Worm (Caenorhabditis elegans) whole organism, early embryonic: ENCODE measurements around the gene B0244.16.

Source experiments
- B0310.2 ChIP-seq: sonication (generic microtip); optimal IDR thresholded peaks from 2 replicates; lab custom pipeline; 2016; ENCODE audit warnings: mild to moderate bottlenecking, missing genetic modification characterization, missing compliant biosample characterization
- F13C5.2 ChIP-seq: sonication (generic microtip); optimal IDR thresholded peaks from 2 replicates; lab custom pipeline; 2017; ENCODE audit warnings: mild to moderate bottlenecking, missing genetic modification characterization, inconsistent platforms, missing compliant biosample characterization
- aly-1 ChIP-seq: sonication (generic microtip); optimal IDR thresholded peaks from 2 replicates; lab custom pipeline; 2016; ENCODE audit warnings: missing genetic modification characterization, missing compliant biosample characterization
- ama-1 ChIP-seq: fragments of 150-350 bp; optimal IDR thresholded peaks from 2 replicates; lab custom pipeline; 2014
- ceh-13 ChIP-seq: fragments of 200-800 bp; sonication (Bioruptor generic); optimal IDR thresholded peaks from 2 replicates; lab custom pipeline; 2018; ENCODE audit warnings: mild to moderate bottlenecking, missing genetic modification characterization, missing compliant biosample characterization
- ceh-36 ChIP-seq: sonication (generic microtip); optimal IDR thresholded peaks from 2 replicates; lab custom pipeline; 2016; ENCODE audit warnings: missing genetic modification characterization, inconsistent platforms, missing compliant biosample characterization
- ets-7 ChIP-seq: sonication (generic microtip); optimal IDR thresholded peaks from 2 replicates; lab custom pipeline; 2016; ENCODE audit warnings: missing genotype, missing genetic modification characterization, missing compliant biosample characterization
- flt-1 ChIP-seq: fragments of 200-800 bp; sonication (Bioruptor generic); IDR thresholded peaks from 2 replicates; pipeline ENCODE4 v1.3.6; 2022; ENCODE audit warnings: missing genetic modification characterization, missing compliant biosample characterization
- hmbx-1 ChIP-seq: sonication (generic microtip); optimal IDR thresholded peaks from 2 replicates; lab custom pipeline; 2016; ENCODE audit warnings: mild to moderate bottlenecking, missing genetic modification characterization, missing compliant biosample characterization
- hmg-4 ChIP-seq: fragments of 200-800 bp; sonication (Bioruptor generic); optimal IDR thresholded peaks from 2 replicates; lab custom pipeline; 2018; ENCODE audit warnings: mild to moderate bottlenecking, missing genetic modification characterization, missing compliant biosample characterization
- hnd-1 ChIP-seq: sonication (generic microtip); optimal IDR thresholded peaks from 2 replicates; lab custom pipeline; 2016; ENCODE audit warnings: missing genetic modification characterization, missing compliant biosample characterization
- pes-1 ChIP-seq: fragments of 200-800 bp; sonication (Bioruptor generic); IDR thresholded peaks from 2 replicates; pipeline ENCODE4 v1.3.6; 2022; ENCODE audit warnings: missing genetic modification reagents, missing genetic modification characterization, missing compliant biosample characterization
- scrt-1 ChIP-seq: fragments of 200-800 bp; sonication (Bioruptor generic); IDR thresholded peaks from 2 replicates; pipeline ENCODE4 v1.3.6; 2022; ENCODE audit warnings: missing genetic modification characterization, missing compliant biosample characterization
- sea-1 ChIP-seq: fragments of 200-800 bp; sonication (Bioruptor generic); conservative IDR thresholded peaks from 2 replicates; pipeline ENCODE4 v1.3.6; 2022; ENCODE audit warnings: missing genetic modification characterization, missing compliant biosample characterization
- tbx-11 ChIP-seq: fragments of 200-800 bp; sonication (Bioruptor generic); IDR thresholded peaks from 2 replicates; pipeline ENCODE4 v1.3.6; 2022; ENCODE audit warnings: missing genetic modification characterization, missing compliant biosample characterization
- tbx-37 ChIP-seq: fragments of 200-800 bp; sonication (Bioruptor generic); conservative IDR thresholded peaks from 2 replicates; pipeline ENCODE4 v1.3.6; 2022; ENCODE audit warnings: missing genetic modification reagents, missing genetic modification characterization, missing compliant biosample characterization
- tra-4 ChIP-seq: sonication (generic microtip); optimal IDR thresholded peaks from 2 replicates; lab custom pipeline; 2017; ENCODE audit warnings: missing genetic modification characterization, missing compliant biosample characterization

Gene B0244.16

DNA sequence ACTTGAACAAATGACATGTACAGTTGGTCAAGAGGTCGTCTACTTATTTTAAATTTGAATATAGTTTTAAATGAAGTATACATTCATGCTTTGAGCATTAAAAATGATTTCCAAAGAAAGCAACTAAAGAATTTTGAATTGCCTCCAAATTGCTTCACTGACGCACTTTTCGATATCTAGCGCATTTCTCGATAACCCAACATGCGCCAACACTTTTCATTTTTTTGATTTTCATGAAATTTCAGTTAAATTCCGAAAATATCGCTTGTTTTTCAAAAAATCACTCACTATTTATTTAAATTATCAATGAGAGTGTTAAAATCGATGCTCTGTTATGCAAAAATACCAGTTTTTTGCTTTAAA lies 21.0 kb upstream of the B0244.16 start:
- no peak for TF ChIP-seq aly-1 (tag; lab: Kevin White, UChicago)
- no peak for TF ChIP-seq pes-1
- TF ChIP-seq flt-1, result no peak
- TF ChIP-seq ceh-36 (tag; lab: Kevin White, UChicago), result no peak
- TF ChIP-seq scrt-1 (GFP tag; lab: Robert Waterston, UW), result no peak
- TF ChIP-seq tra-4 (tag; lab: Kevin White, UChicago), result no peak
- no peak for TF ChIP-seq tbx-37 (GFP tag; lab: Robert Waterston, UW)
- TF ChIP-seq ama-1 (lab: Kevin White, UChicago), result no peak
- no peak for TF ChIP-seq sea-1
- no peak for TF ChIP-seq B0310.2 (tag; lab: Kevin White, UChicago)
- no peak for TF ChIP-seq hmbx-1
- TF ChIP-seq hmg-4 (GFP tag; lab: Kevin White, UChicago), result no peak
- no peak for TF ChIP-seq ets-7 (tag; lab: Kevin White, UChicago)
- TF ChIP-seq hnd-1, result no peak
- TF ChIP-seq F13C5.2 (tag; lab: Kevin White, UChicago), result no peak
- no peak for TF ChIP-seq tbx-11 (GFP tag; lab: Robert Waterston, UW)
- no peak for TF ChIP-seq ceh-13

DNA sequence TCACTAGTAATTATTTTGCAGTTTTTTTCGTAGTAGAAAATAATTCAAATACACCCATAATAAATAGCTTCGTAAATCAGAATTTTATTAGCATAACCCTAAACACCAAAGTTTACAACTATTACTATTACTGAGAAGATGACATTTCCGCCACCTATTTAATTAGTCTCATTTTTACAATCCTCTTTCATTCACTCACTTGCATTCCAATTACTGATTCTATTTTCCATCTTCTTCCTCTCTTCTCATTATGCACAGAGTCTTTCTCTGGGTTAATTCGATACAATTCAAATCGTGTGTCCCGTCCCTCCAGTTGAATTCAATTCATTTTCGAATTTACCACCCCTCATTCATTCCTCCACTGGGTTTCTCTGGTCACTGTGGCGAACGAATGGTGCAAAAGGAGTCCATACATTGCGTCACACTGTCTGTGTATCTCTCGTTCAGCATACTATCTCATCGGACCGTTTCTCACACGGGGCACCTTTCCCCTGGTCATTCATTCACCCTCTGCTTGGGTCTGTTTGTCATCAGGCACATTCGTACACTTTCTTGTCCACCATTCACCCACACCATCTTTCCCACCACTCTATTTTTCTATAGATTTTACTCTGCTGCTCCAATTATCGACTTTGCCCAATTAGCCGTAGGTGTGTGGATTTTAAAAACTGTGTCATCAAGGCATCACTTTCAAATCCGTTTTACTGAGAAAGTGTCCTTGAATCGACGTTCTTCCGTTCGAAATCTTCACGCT lies 20.3 kb upstream of the B0244.16 start:
- TF ChIP-seq hmg-4 (GFP tag; lab: Kevin White, UChicago) (peak; percentile 27), scrt-1 (GFP tag; lab: Robert Waterston, UW) (0 out of 2 replicates have a peak, but pooled peaks have one; percentile 9), aly-1 (tag; lab: Kevin White, UChicago) (peak; percentile 51), tbx-11 (GFP tag; lab: Robert Waterston, UW) (no peak)

DNA sequence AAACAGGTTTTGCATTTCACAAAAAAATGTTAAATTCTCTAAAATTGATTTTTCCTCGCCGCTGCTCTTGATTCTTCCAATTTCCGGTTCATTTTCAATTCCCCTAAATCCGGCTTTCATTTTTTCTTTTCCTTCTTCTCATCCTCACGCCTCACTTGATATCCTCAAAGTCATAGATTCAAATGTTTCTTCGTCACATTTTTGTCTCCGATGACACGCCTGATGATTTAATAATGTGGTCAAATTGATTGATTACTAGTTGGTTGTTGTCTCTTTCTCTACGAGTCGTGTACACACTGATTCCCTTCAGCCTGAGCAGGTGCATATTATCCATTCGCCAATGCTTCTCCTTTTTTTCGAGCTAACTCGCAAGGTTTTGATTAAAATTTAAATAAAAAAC lies 19.3 kb upstream of the B0244.16 start:
- no peak for TF ChIP-seq aly-1 (tag; lab: Kevin White, UChicago)
- TF ChIP-seq hnd-1, result no peak
- TF ChIP-seq F13C5.2 (tag; lab: Kevin White, UChicago), result no peak
- TF ChIP-seq pes-1, result no peak
- no peak for TF ChIP-seq hmg-4 (GFP tag; lab: Kevin White, UChicago)

DNA sequence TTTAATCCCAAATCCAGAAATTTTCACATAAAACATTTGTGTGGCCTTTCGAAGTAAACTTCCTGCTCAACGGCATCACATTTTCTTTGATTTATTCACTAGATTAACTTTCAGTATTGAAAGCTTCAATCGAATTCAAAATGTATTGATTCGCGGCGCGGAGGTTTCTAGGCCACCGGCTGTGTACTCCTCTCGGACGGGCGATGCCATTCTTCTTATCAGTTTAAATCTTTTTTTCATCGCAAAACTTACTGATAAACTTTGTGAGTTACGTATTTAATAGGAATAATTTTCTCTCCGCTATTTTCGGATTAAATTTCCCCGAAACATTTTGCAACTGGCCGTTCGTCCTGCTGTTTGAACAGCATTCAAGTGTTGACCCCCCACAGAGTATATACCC lies 18.9 kb upstream of the B0244.16 start:
- TF ChIP-seq aly-1 (tag; lab: Kevin White, UChicago) (no peak), hmg-4 (GFP tag; lab: Kevin White, UChicago) (peak; percentile 21), tbx-37 (GFP tag; lab: Robert Waterston, UW) (peak; percentile 12; the same call in 1 of the 2 replicates), B0310.2 (tag; lab: Kevin White, UChicago) (no peak)

DNA sequence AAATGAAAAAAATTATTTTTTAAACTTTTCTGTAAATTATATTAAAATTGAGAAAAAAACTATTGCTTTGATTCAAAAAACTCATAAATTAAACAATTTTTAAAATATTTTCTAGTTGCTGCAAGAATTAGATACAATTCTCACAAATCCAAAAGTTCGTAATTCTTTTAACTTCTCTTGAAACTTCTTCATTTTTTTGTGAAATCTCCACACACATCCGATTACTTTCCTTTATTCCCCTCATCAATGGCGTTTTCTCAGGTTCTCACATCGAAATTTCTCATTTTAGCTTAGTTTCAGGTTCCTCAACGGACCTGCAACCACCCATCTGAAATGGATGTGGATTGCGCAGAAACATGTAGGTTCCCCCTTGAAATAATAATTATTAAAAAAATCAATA lies 18.2 kb upstream of the B0244.16 start, which contains the start of gene wrm-1:
Gene wrm-1 (plus strand): TSS at position 301 of the 400 bp plus-strand sequence.
- TF ChIP-seq hmg-4 (GFP tag; lab: Kevin White, UChicago) (no peak), B0310.2 (tag; lab: Kevin White, UChicago) (no peak), scrt-1 (GFP tag; lab: Robert Waterston, UW) (no peak)

DNA sequence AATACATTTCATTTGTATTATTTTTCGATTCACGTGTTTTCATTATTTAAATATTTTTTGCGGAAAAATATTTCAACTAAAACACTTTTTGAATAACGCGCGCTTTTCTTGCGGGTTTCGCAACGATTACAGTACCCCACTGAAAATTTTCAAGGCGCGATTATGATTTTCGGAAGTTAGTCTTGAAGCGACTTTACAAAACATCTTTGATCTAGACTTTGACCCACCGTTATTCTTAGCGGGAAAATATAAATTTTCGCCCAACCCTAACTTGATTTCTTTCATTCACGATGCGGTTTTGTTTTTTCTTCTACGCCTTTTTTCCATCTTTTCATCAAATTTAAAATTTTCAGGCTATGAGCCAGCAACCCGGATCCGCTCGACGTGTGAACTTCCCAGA lies 12.9 kb upstream of the B0244.16 start, which contains the start of gene egg-1:
Gene egg-1 (plus strand): TSS at position 354 of the 400 bp plus-strand sequence.
- TF ChIP-seq flt-1 (no peak), aly-1 (tag; lab: Kevin White, UChicago) (no peak), hmbx-1 (no peak), F13C5.2 (tag; lab: Kevin White, UChicago) (no peak), tra-4 (tag; lab: Kevin White, UChicago) (no peak), B0310.2 (tag; lab: Kevin White, UChicago) (no peak), ceh-36 (tag; lab: Kevin White, UChicago) (no peak), ceh-13 (no peak), hmg-4 (GFP tag; lab: Kevin White, UChicago) (no peak), hnd-1 (no peak), pes-1 (no peak), ets-7 (tag; lab: Kevin White, UChicago) (no peak), tbx-37 (GFP tag; lab: Robert Waterston, UW) (no peak), scrt-1 (GFP tag; lab: Robert Waterston, UW) (no peak), sea-1 (no peak), ama-1 (lab: Kevin White, UChicago) (no peak)

DNA sequence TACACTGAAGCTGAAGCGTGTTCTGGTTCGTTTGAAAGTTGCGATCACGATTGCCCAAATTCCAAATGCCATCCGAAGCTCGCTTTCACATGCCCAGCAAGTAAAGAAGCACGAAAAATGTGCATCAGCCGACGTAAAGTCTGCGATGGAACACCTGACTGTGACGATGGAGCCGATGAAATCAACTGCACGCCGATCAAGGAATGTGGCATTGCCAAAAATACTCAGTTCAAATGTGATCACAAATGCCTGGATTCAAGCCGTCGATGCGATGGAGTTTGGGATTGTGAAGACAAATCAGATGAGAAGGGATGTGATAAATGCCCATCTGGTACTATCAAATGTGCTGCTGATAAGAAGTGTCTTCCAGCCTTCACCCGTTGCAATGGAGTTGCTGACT lies 11.4 kb upstream of the B0244.16 start:
- no peak for TF ChIP-seq tbx-37 (GFP tag; lab: Robert Waterston, UW)
- TF ChIP-seq scrt-1 (GFP tag; lab: Robert Waterston, UW), result no peak
- TF ChIP-seq ama-1 (lab: Kevin White, UChicago), result no peak
- TF ChIP-seq ets-7 (tag; lab: Kevin White, UChicago), result no peak
- no peak for TF ChIP-seq hmg-4 (GFP tag; lab: Kevin White, UChicago)
- no peak for TF ChIP-seq B0310.2 (tag; lab: Kevin White, UChicago)
- TF ChIP-seq pes-1, result no peak
- no peak for TF ChIP-seq hmbx-1
- TF ChIP-seq aly-1 (tag; lab: Kevin White, UChicago), result no peak

DNA sequence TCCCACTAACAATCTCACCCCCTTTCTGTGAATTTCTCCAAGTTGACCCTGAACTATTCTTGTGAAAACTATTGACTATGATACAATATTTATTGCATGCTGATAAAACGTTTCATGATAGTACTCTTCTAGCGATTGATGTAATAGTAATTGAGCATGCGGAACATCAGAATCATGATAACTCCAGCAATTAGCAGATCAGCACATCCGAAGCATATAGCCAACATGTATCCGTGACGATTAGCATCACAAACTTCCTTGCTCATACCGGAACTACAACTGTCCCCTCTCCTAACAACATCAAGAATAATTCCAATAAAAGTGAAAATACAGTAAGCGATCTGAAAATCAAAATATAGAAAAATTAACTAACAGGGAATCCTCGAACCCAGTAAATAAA lies 10.7 kb upstream of the B0244.16 start:
- TF ChIP-seq hnd-1 (no peak), ceh-13 (no peak), ceh-36 (tag; lab: Kevin White, UChicago) (no peak), tra-4 (tag; lab: Kevin White, UChicago) (no peak), F13C5.2 (tag; lab: Kevin White, UChicago) (no peak), B0310.2 (tag; lab: Kevin White, UChicago) (no peak), tbx-11 (GFP tag; lab: Robert Waterston, UW) (no peak), scrt-1 (GFP tag; lab: Robert Waterston, UW) (no peak), hmg-4 (GFP tag; lab: Kevin White, UChicago) (no peak), pes-1 (no peak), ets-7 (tag; lab: Kevin White, UChicago) (no peak), flt-1 (no peak), aly-1 (tag; lab: Kevin White, UChicago) (no peak), hmbx-1 (no peak), tbx-37 (GFP tag; lab: Robert Waterston, UW) (no peak), sea-1 (no peak), ama-1 (lab: Kevin White, UChicago) (no peak)
